Fruit fly (Drosophila melanogaster) whole organism, embryonic: ENCODE measurements around the gene CG31627.

Source experiments
- Aef1 ChIP-seq: fragments of 200-800 bp; sonication (Bioruptor generic); IDR thresholded peaks from 3 replicates; pipeline ENCODE4 v1.3.6; 2022; ENCODE audit warnings: missing biosample characterization, missing genetic modification characterization
- CG1233 ChIP-seq: fragments of 200-800 bp; sonication (Bioruptor generic); optimal IDR thresholded peaks from 4 replicates; lab custom pipeline; 2018; ENCODE audit warnings: missing biosample characterization, mild to moderate bottlenecking, missing genetic modification characterization
- CG13624 ChIP-seq: fragments of 200-800 bp; sonication (Bioruptor generic); optimal IDR thresholded peaks from 2 replicates; lab custom pipeline; 2016; ENCODE audit warnings: missing biosample characterization, missing genetic modification characterization
- CG13775 ChIP-seq: fragments of 200-800 bp; sonication (Bioruptor generic); optimal IDR thresholded peaks from 3 replicates; lab custom pipeline; 2017; ENCODE audit warnings: missing biosample characterization, mild to moderate bottlenecking, missing genetic modification characterization
- CG14050 ChIP-seq: fragments of 200-800 bp; sonication (Bioruptor generic); IDR thresholded peaks from 3 replicates; pipeline ENCODE4 v1.3.6; 2022; ENCODE audit warnings: missing biosample characterization, missing genetic modification characterization
- CG15479 ChIP-seq: fragments of 200-800 bp; sonication (Bioruptor generic); optimal IDR thresholded peaks from 3 replicates; lab custom pipeline; 2019; ENCODE audit warnings: missing biosample characterization, mild to moderate bottlenecking, missing genetic modification characterization, moderate library complexity
- CG15696 ChIP-seq: fragments of 200-800 bp; sonication (Bioruptor generic); optimal IDR thresholded peaks from 2 replicates; lab custom pipeline; 2019; ENCODE audit warnings: missing biosample characterization, mild to moderate bottlenecking, missing genetic modification characterization, moderate library complexity
- CG2116 ChIP-seq: fragments of 200-800 bp; sonication (Bioruptor generic); optimal IDR thresholded peaks from 3 replicates; lab custom pipeline; 2018; ENCODE audit warnings: missing biosample characterization, mild to moderate bottlenecking, missing genetic modification characterization
- CG2875 ChIP-seq: fragments of 200-800 bp; sonication (Bioruptor generic); optimal IDR thresholded peaks from 2 replicates; lab custom pipeline; 2017; ENCODE audit warnings: missing biosample characterization, mild to moderate bottlenecking, missing genetic modification characterization, missing genetic modification reagents
- CG30020 ChIP-seq: fragments of 200-800 bp; optimal IDR thresholded peaks from 2 replicates; lab custom pipeline; 2019; ENCODE audit warnings: missing biosample characterization, mild to moderate bottlenecking, missing genetic modification characterization, moderate library complexity
- CG30431 ChIP-seq: fragments of 200-800 bp; sonication (Bioruptor generic); optimal IDR thresholded peaks from 2 replicates; lab custom pipeline; 2017; ENCODE audit warnings: missing biosample characterization, missing genetic modification characterization
- CG33213 ChIP-seq: fragments of 200-800 bp; sonication (Bioruptor generic); optimal IDR thresholded peaks from 3 replicates; lab custom pipeline; 2016; ENCODE audit warnings: missing biosample characterization, missing genetic modification characterization
- CG4404 ChIP-seq: fragments of 200-800 bp; sonication (Bioruptor generic); IDR thresholded peaks from 2 replicates; pipeline ENCODE4 v1.3.6; 2022; ENCODE audit warnings: missing biosample characterization, missing genetic modification characterization
- CG5953 ChIP-seq: fragments of 200-800 bp; sonication (Bioruptor generic); IDR thresholded peaks from 2 replicates; pipeline ENCODE4 v1.3.6; 2022; ENCODE audit warnings: missing biosample characterization, missing genetic modification characterization
- CG6689 ChIP-seq: fragments of 200-800 bp; sonication (Bioruptor generic); IDR thresholded peaks from 2 replicates; pipeline ENCODE4 v1.3.6; 2022; ENCODE audit warnings: missing biosample characterization, missing genetic modification characterization
- CG7745 ChIP-seq: fragments of 200-800 bp; sonication (Bioruptor generic); optimal IDR thresholded peaks from 2 replicates; lab custom pipeline; 2018; ENCODE audit warnings: missing biosample characterization, mild to moderate bottlenecking, missing genetic modification characterization, moderate library complexity
- CG8089 ChIP-seq: fragments of 200-800 bp; sonication (Bioruptor generic); optimal IDR thresholded peaks from 3 replicates; lab custom pipeline; 2016; ENCODE audit warnings: missing biosample characterization, missing genetic modification characterization
- CG8359 ChIP-seq: fragments of 200-800 bp; sonication (Bioruptor generic); optimal IDR thresholded peaks from 2 replicates; lab custom pipeline; 2017; ENCODE audit warnings: missing biosample characterization, mild to moderate bottlenecking, missing genetic modification characterization, borderline replicate concordance
- CrebB ChIP-seq: fragments of 200-800 bp; sonication (Bioruptor generic); optimal IDR thresholded peaks from 3 replicates; lab custom pipeline; 2018; ENCODE audit warnings: missing biosample characterization, mild to moderate bottlenecking, missing genetic modification characterization
- Doc3 ChIP-seq: fragments of 200-800 bp; sonication (Bioruptor generic); IDR thresholded peaks from 3 replicates; pipeline ENCODE4 v1.3.6; 2022; ENCODE audit warnings: missing biosample characterization, missing genetic modification characterization; ENCODE audit not compliant: partially characterized antibody
- Gsc ChIP-seq: fragments of 200-800 bp; sonication (Bioruptor generic); IDR thresholded peaks from 2 replicates; pipeline ENCODE4 v1.3.6; 2022; ENCODE audit warnings: missing biosample characterization, missing genetic modification characterization
- Gug ChIP-seq: fragments of 200-800 bp; sonication (Bioruptor generic); IDR thresholded peaks from 4 replicates; pipeline ENCODE4 v1.3.6; 2022; ENCODE audit warnings: missing biosample characterization, missing genetic modification characterization
- Hr39 ChIP-seq: fragments of >200 bp; optimal IDR thresholded peaks from 2 replicates; lab custom pipeline; 2017
- Lhr ChIP-seq: fragments of 200-800 bp; sonication (Bioruptor generic); optimal IDR thresholded peaks from 3 replicates; lab custom pipeline; 2017; ENCODE audit warnings: mild to moderate bottlenecking, missing biosample characterization, missing genetic modification reagents, missing genetic modification characterization
- MTF-1 ChIP-seq: fragments of 200-800 bp; sonication (Bioruptor generic); optimal IDR thresholded peaks from 2 replicates; lab custom pipeline; 2018; ENCODE audit warnings: missing biosample characterization, mild to moderate bottlenecking, missing genetic modification characterization, borderline replicate concordance
- Max ChIP-seq: fragments of 200-800 bp; sonication (Bioruptor generic); optimal IDR thresholded peaks from 2 replicates; lab custom pipeline; 2016; ENCODE audit warnings: missing biosample characterization, mild to moderate bottlenecking, missing genetic modification characterization
- NC2α ChIP-seq: fragments of 200-800 bp; sonication (Bioruptor generic); optimal IDR thresholded peaks from 2 replicates; lab custom pipeline; 2016; ENCODE audit warnings: missing biosample characterization, missing genetic modification characterization
- Rfx ChIP-seq: fragments of 200-800 bp; sonication (Bioruptor generic); IDR thresholded peaks from 2 replicates; pipeline ENCODE4 v1.3.6; 2022; ENCODE audit warnings: missing biosample characterization, missing genetic modification characterization
- Side ChIP-seq: fragments of 200-800 bp; sonication (Bioruptor generic); optimal IDR thresholded peaks from 2 replicates; lab custom pipeline; 2016; ENCODE audit warnings: missing biosample characterization, missing genetic modification characterization
- Sox102F ChIP-seq: fragments of 200-800 bp; sonication (Bioruptor generic); optimal IDR thresholded peaks from 2 replicates; lab custom pipeline; 2018; ENCODE audit warnings: missing biosample characterization, mild to moderate bottlenecking, missing genetic modification characterization, moderate library complexity
- Xbp1 ChIP-seq: fragments of 200-800 bp; sonication (Bioruptor generic); optimal IDR thresholded peaks from 3 replicates; lab custom pipeline; 2016; ENCODE audit warnings: missing biosample characterization, mild to moderate bottlenecking, missing genetic modification characterization
- croc ChIP-seq: fragments of 200-800 bp; sonication (Bioruptor generic); conservative IDR thresholded peaks from 3 replicates; pipeline ENCODE4 v1.3.6; 2022; ENCODE audit warnings: missing biosample characterization, missing genetic modification characterization
- crol ChIP-seq: fragments of 200-800 bp; sonication (Bioruptor generic); IDR thresholded peaks from 2 replicates; pipeline ENCODE4 v1.3.6; 2022; ENCODE audit warnings: missing biosample characterization, missing genetic modification characterization
- crp ChIP-seq, 2 experiments: fragments of 200-800 bp; sonication (Bioruptor generic); optimal IDR thresholded peaks; 2 replicates in 1 of 2; 3 replicates in 1 of 2; lab custom pipeline; 2017; ENCODE audit warnings: missing biosample characterization in 2 of 2, missing genetic modification characterization in 2 of 2, mild to moderate bottlenecking in 1 of 2, moderate library complexity in 1 of 2
- disco-r ChIP-seq: fragments of 200-800 bp; sonication (Bioruptor generic); optimal IDR thresholded peaks from 2 replicates; lab custom pipeline; 2016; ENCODE audit warnings: missing biosample characterization, missing genetic modification characterization
- emc ChIP-seq: fragments of 200-800 bp; sonication (Bioruptor generic); optimal IDR thresholded peaks from 2 replicates; lab custom pipeline; 2016; ENCODE audit warnings: missing biosample characterization, missing genetic modification characterization
- gcm ChIP-seq: fragments of 200-800 bp; sonication (Bioruptor generic); optimal IDR thresholded peaks from 2 replicates; lab custom pipeline; 2019; ENCODE audit warnings: missing biosample characterization, mild to moderate bottlenecking, missing genetic modification characterization, moderate library complexity
- gcm2 ChIP-seq: fragments of 200-800 bp; sonication (Bioruptor generic); optimal IDR thresholded peaks from 2 replicates; lab custom pipeline; 2016; ENCODE audit warnings: missing biosample characterization, missing genetic modification characterization
- ham ChIP-seq: fragments of 200-800 bp; sonication (Bioruptor generic); IDR thresholded peaks from 2 replicates; pipeline ENCODE4 v1.3.6; 2022; ENCODE audit warnings: missing biosample characterization, missing genetic modification characterization
- hb ChIP-seq: fragments of 200-800 bp; sonication (Bioruptor generic); IDR thresholded peaks from 3 replicates; pipeline ENCODE4 v1.3.6; 2022; ENCODE audit warnings: missing biosample characterization, missing genetic modification characterization; ENCODE audit not compliant: partially characterized antibody
- her ChIP-seq: fragments of 200-800 bp; sonication (Bioruptor generic); optimal IDR thresholded peaks from 2 replicates; lab custom pipeline; 2016; ENCODE audit warnings: missing biosample characterization, missing genetic modification characterization
- kay ChIP-seq: fragments of 200-800 bp; sonication (Bioruptor generic); optimal IDR thresholded peaks from 2 replicates; lab custom pipeline; 2016; ENCODE audit warnings: missing biosample characterization, missing genetic modification characterization
- kni ChIP-seq: fragments of 200-800 bp; sonication (Bioruptor generic); optimal IDR thresholded peaks from 3 replicates; lab custom pipeline; 2017; ENCODE audit warnings: mild to moderate bottlenecking, missing biosample characterization, missing genetic modification reagents, missing genetic modification characterization
- lola ChIP-seq, 3 experiments: fragments of >200 bp in 2 of 3; fragments of 200-800 bp in 1 of 3; sonication (Bioruptor generic) in 1 of 3; optimal IDR thresholded peaks; 2 replicates each; lab custom pipeline; 2017 to 2019; ENCODE audit warnings: missing biosample characterization in 3 of 3, missing genetic modification characterization in 3 of 3, mild to moderate bottlenecking in 1 of 3, moderate library complexity in 1 of 3
- nerfin-1 ChIP-seq: fragments of 200-800 bp; sonication (Bioruptor generic); optimal IDR thresholded peaks from 3 replicates; lab custom pipeline; 2019; ENCODE audit warnings: missing biosample characterization, mild to moderate bottlenecking, missing genetic modification characterization, moderate library complexity
- pum ChIP-seq: fragments of 200-800 bp; sonication (Bioruptor generic); optimal IDR thresholded peaks from 2 replicates; lab custom pipeline; 2016; ENCODE audit warnings: missing biosample characterization, missing genetic modification characterization
- schlank ChIP-seq: fragments of 200-800 bp; sonication (Bioruptor generic); optimal IDR thresholded peaks from 2 replicates; lab custom pipeline; 2018; ENCODE audit warnings: missing biosample characterization, mild to moderate bottlenecking, missing genetic modification characterization
- slou ChIP-seq: fragments of 200-800 bp; sonication (Bioruptor generic); optimal IDR thresholded peaks from 3 replicates; lab custom pipeline; 2016; ENCODE audit warnings: missing biosample characterization, missing genetic modification characterization
- stwl ChIP-seq: fragments of 200-800 bp; sonication (Bioruptor generic); optimal IDR thresholded peaks from 3 replicates; lab custom pipeline; 2018; ENCODE audit warnings: missing biosample characterization, mild to moderate bottlenecking, missing genetic modification characterization, moderate library complexity
- sug ChIP-seq: fragments of 200-800 bp; optimal IDR thresholded peaks from 2 replicates; lab custom pipeline; 2019; ENCODE audit warnings: missing biosample characterization, mild to moderate bottlenecking, missing genetic modification characterization, moderate library complexity
- tin ChIP-seq: fragments of 200-800 bp; sonication (Bioruptor generic); optimal IDR thresholded peaks from 3 replicates; lab custom pipeline; 2016; ENCODE audit warnings: missing biosample characterization, missing genetic modification characterization
- twi ChIP-seq: fragments of 200-800 bp; optimal IDR thresholded peaks from 2 replicates; lab custom pipeline; 2019; ENCODE audit warnings: missing biosample characterization, mild to moderate bottlenecking, missing genetic modification characterization, moderate library complexity

Gene CG31627

dm6 chr2L:21153844-21154243, 19.2 kb upstream of the CG31627 start (continued):
- TF ChIP-seq CG15696 (tag; lab: Kevin White, UChicago) = no peak
- no peak for TF ChIP-seq CG30431
- no peak for TF ChIP-seq disco-r (GFP tag; lab: Kevin White, UChicago)
- no peak for TF ChIP-seq Rfx
- TF ChIP-seq her (GFP tag; lab: Kevin White, UChicago) = no peak
- peak; percentile 43 to 95 for TF ChIP-seq crp (GFP tag; optimal IDR thresholded peaks at IDR 0.05; lab: Kevin White, UChicago)
- TF ChIP-seq Sox102F (GFP tag; lab: Kevin White, UChicago) = no peak
- no peak for TF ChIP-seq NC2α (GFP tag; lab: Kevin White, UChicago)
- no peak for TF ChIP-seq slou (GFP tag; lab: Kevin White, UChicago)
- TF ChIP-seq CG7745 (tag; lab: Kevin White, UChicago) = no peak
- TF ChIP-seq CG13624 (GFP tag; lab: Kevin White, UChicago) = no peak
- peak; percentile 26 for TF ChIP-seq CG30020
- TF ChIP-seq CG8359 (GFP tag; lab: Kevin White, UChicago) = no peak
- no peak for TF ChIP-seq Aef1 (GFP tag; lab: Robert Waterston, UW)
- no peak for TF ChIP-seq CG6689 (GFP tag; lab: Robert Waterston, UW)
- no peak for TF ChIP-seq gcm2 (GFP tag; lab: Kevin White, UChicago)
- TF ChIP-seq emc (GFP tag; lab: Kevin White, UChicago) = no peak
- TF ChIP-seq Xbp1 = no peak
- TF ChIP-seq Lhr = no peak
- TF ChIP-seq Hr39 (lab: Kevin White, UChicago) = no peak
- no peak for TF ChIP-seq CrebB (tag; lab: Kevin White, UChicago)
- no peak for TF ChIP-seq pum (GFP tag; lab: Kevin White, UChicago)
- TF ChIP-seq ham (GFP tag; lab: Robert Waterston, UW) = no peak
- no peak for TF ChIP-seq CG14050 (GFP tag; lab: Robert Waterston, UW)
- TF ChIP-seq Side (GFP tag; lab: Kevin White, UChicago) = no peak
- no peak for TF ChIP-seq CG1233 (GFP tag; lab: Kevin White, UChicago)
- peak; percentile 37 for TF ChIP-seq kni (GFP tag; lab: Kevin White, UChicago)
- no peak for TF ChIP-seq CG4404 (GFP tag; lab: Robert Waterston, UW)
- TF ChIP-seq hb = no peak
- TF ChIP-seq CG13775 = no peak
- peak; percentile 58 for TF ChIP-seq CG2116 (GFP tag; lab: Kevin White, UChicago)
- no peak for TF ChIP-seq Gsc (GFP tag; lab: Robert Waterston, UW)
- TF ChIP-seq twi (tag; lab: Kevin White, UChicago) = no peak
- no peak for TF ChIP-seq CG2875 (GFP tag; lab: Kevin White, UChicago)
- peak; percentile 23 for TF ChIP-seq sug (tag; lab: Kevin White, UChicago)
- no peak for TF ChIP-seq CG8089 (GFP tag; lab: Kevin White, UChicago)
- TF ChIP-seq Max (GFP tag; lab: Kevin White, UChicago) = no peak
- no peak for TF ChIP-seq CG33213 (GFP tag; lab: Kevin White, UChicago)
- no peak for TF ChIP-seq CG15479
- no peak for TF ChIP-seq crol (GFP tag; lab: Robert Waterston, UW)
- TF ChIP-seq kay (GFP tag; lab: Kevin White, UChicago) = no peak
- TF ChIP-seq Gug = no peak
- TF ChIP-seq stwl (tag; lab: Kevin White, UChicago) = peak; percentile 78
- TF ChIP-seq CG5953 = no peak
- no peak for TF ChIP-seq MTF-1 (GFP tag; lab: Kevin White, UChicago)
- no peak for TF ChIP-seq croc
- no peak for TF ChIP-seq Doc3 (GFP tag; lab: Robert Waterston, UW)
- no peak for TF ChIP-seq gcm
- no peak for TF ChIP-seq tin
- no peak for TF ChIP-seq schlank
- no peak for TF ChIP-seq lola (GFP tag; optimal IDR thresholded peaks at IDR 0.05; lab: Kevin White, UChicago)
- TF ChIP-seq nerfin-1 = peak; percentile 78
